Fruit fly (Drosophila melanogaster) whole organism, embryonic: ENCODE data around the gene armi.

Source experiments
- Lpt ChIP-seq: fragments of >200 bp; optimal IDR thresholded peaks from 2 replicates; lab custom pipeline; 2018; ENCODE audit warnings: missing biosample characterization, missing genetic modification characterization
- Ptx1 ChIP-seq: fragments of 200-800 bp; sonication (Bioruptor generic); IDR thresholded peaks from 2 replicates; pipeline ENCODE4 v1.3.6; 2022; ENCODE audit warnings: missing biosample characterization, missing genetic modification characterization
- sc ChIP-seq, 3 experiments: fragments of >200 bp in 2 of 3; fragments of 200-800 bp in 1 of 3; sonication (Bioruptor generic) in 1 of 3; optimal IDR thresholded peaks; 2 replicates in 2 of 3; 3 replicates in 1 of 3; lab custom pipeline; 2017; ENCODE audit warnings: mild to moderate bottlenecking in 1 of 3, missing biosample characterization in 1 of 3, missing genetic modification characterization in 1 of 3, missing genetic modification reagents in 1 of 3
- wdn ChIP-seq: fragments of 200-800 bp; sonication (Bioruptor generic); IDR thresholded peaks from 2 replicates; pipeline ENCODE4 v1.3.6; 2022; ENCODE audit warnings: missing biosample characterization, missing genetic modification characterization

dm6 chr3L:3417759-3418158 is 43.4 kb upstream of the armi start:
- TF ChIP-seq Lpt (no peak), wdn (GFP tag; lab: Robert Waterston, UW) (no peak), sc (optimal IDR thresholded peaks at IDR 0.05; lab: Kevin White, UChicago) (no peak), sc (GFP tag; optimal IDR thresholded peaks at IDR 0.05; lab: Kevin White, UChicago) (no peak), Ptx1 (no peak)
